Worm (Caenorhabditis elegans) whole organism, midembryonic: ENCODE measurements around the gene tiar-2.

Experiments used
- T22C8.4 ChIP-seq: fragments of 200-800 bp; sonication (Bioruptor generic); IDR thresholded peaks from 2 replicates; pipeline ENCODE4 v1.3.6; 2022; ENCODE audit warnings: missing genetic modification characterization, missing compliant biosample characterization
- cog-1 ChIP-seq: sonication (generic microtip); optimal IDR thresholded peaks from 2 replicates; lab custom pipeline; 2016; ENCODE audit warnings: missing genetic modification characterization, missing compliant biosample characterization
- flt-1 ChIP-seq: fragments of 200-800 bp; sonication (Bioruptor generic); IDR thresholded peaks from 2 replicates; pipeline ENCODE4 v1.3.6; 2022; ENCODE audit warnings: missing genetic modification characterization, missing compliant biosample characterization
- klf-2 ChIP-seq: fragments of 200-800 bp; sonication (Bioruptor generic); conservative IDR thresholded peaks from 2 replicates; pipeline ENCODE4 v1.3.6; 2022; ENCODE audit warnings: missing genetic modification reagents, missing genetic modification characterization, missing compliant biosample characterization
- med-1 ChIP-seq: sonication (generic microtip); optimal IDR thresholded peaks from 2 replicates; lab custom pipeline; 2017; ENCODE audit warnings: missing genetic modification characterization, mild to moderate bottlenecking, missing compliant biosample characterization, antibody characterized with exemption, missing genetic modification reagents; ENCODE audit not compliant: insufficient read depth
- ref-1 ChIP-seq: fragments of 200-800 bp; sonication (Bioruptor generic); conservative IDR thresholded peaks from 2 replicates; pipeline ENCODE4 v1.3.6; 2022; ENCODE audit warnings: missing genetic modification reagents, missing genetic modification characterization, missing compliant biosample characterization
- tab-1 ChIP-seq: fragments of 200-800 bp; sonication (Bioruptor generic); IDR thresholded peaks from 2 replicates; pipeline ENCODE4 v1.3.6; 2022; ENCODE audit warnings: missing genetic modification characterization, missing compliant biosample characterization
- ztf-23 ChIP-seq: fragments of 200-800 bp; sonication (Bioruptor generic); IDR thresholded peaks from 2 replicates; pipeline ENCODE4 v1.3.6; 2022; ENCODE audit warnings: missing genetic modification reagents, missing genetic modification characterization, missing compliant biosample characterization
- ztf-29 ChIP-seq: fragments of 200-800 bp; sonication (Bioruptor generic); IDR thresholded peaks from 2 replicates; pipeline ENCODE4 v1.3.6; 2022; ENCODE audit warnings: missing genetic modification reagents, missing genetic modification characterization, missing compliant biosample characterization

The tiar-2 gene

DNA sequence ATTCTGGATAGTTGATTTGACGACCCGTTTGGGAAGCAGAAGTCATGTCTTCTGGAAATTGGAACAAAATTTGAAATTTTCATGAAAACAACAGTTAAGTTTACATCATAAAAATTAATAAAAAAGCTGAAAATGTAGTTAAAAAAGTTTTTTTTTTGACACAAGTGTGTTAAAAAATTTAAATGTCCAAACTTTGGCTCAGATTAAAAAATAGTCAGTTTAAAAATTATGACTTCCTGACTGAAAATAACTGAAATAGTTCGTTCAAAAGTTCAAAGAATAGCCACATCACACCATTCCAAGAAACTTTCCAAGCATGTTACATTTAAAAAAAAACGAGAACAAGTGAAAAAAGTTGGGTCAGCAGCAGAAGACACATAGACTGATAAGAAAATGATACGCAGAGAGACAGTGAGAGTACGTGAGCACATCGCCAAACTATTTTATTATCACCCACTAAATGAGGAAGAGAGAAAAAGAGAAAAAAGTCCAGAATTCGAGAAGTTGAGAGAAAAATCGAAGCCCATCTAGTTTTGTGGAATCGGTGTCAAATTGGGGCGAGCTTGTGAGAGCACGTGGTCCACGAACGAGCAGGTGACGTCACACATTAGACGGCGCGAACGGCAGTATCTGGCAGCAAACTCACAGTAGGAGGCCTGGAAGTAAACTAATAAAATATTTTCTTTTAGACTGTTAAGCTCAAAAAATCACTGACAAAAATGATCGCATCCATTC is 48.1 kb downstream of the tiar-2 start, which contains the start of gene acl-7:
Gene acl-7, minus strand, starts transcription at position 51 of the 735 bp plus-strand sequence.
- TF ChIP-seq tab-1 (GFP tag; lab: Robert Waterston, UW) = no peak

ce11 chrII:12818488-12818887 is 50.0 kb downstream of the tiar-2 start, which contains the start of gene Y46G5A.22:
Gene Y46G5A.22, minus strand, starts transcription at chrII:12818588.
- no peak for TF ChIP-seq tab-1 (GFP tag; lab: Robert Waterston, UW)
- TF ChIP-seq med-1 (GFP tag; lab: Kevin White, UChicago) = no peak
- TF ChIP-seq klf-2 (GFP tag; lab: Robert Waterston, UW) = no peak
- no peak for TF ChIP-seq flt-1 (GFP tag; lab: Robert Waterston, UW)
- TF ChIP-seq cog-1 (tag; lab: Kevin White, UChicago) = no peak
- no peak for TF ChIP-seq ztf-23 (GFP tag; lab: Robert Waterston, UW)
- TF ChIP-seq T22C8.4 (GFP tag; lab: Robert Waterston, UW) = no peak
- TF ChIP-seq ztf-29 (GFP tag; lab: Robert Waterston, UW) = no peak

- TF ChIP-seq cog-1 (tag; lab: Kevin White, UChicago) = no peak
- no peak for TF ChIP-seq ref-1
- no peak for TF ChIP-seq ztf-29 (GFP tag; lab: Robert Waterston, UW)
- no peak for TF ChIP-seq klf-2 (GFP tag; lab: Robert Waterston, UW)
- TF ChIP-seq T22C8.4 (GFP tag; lab: Robert Waterston, UW) = no peak
- TF ChIP-seq ztf-23 (GFP tag; lab: Robert Waterston, UW) = no peak
- TF ChIP-seq tab-1 (GFP tag; lab: Robert Waterston, UW) = no peak
- TF ChIP-seq med-1 (GFP tag; lab: Kevin White, UChicago) = no peak
Measured at ce11 chrII:12819979-12820378, 51.5 kb downstream of the tiar-2 start.

DNA sequence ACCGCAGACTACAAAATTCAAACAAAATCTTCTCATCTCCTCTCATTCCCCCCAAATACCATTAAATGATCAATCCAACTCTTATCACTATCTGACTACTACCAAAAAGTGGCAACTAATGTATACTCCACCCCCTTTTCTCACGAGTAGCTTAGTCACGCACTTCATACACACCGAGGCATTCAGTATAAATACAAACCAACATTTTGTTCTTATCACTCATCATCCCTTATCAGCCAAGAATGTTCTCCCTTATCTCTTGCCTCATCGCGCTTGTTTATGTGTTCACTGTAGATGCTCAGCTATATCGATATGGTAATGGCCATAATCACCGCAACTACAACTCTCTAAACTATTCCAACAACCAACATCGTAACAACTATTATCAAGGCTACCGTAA is 55.0 kb downstream of the tiar-2 start, which contains the start of gene Y46G5A.36:
Gene Y46G5A.36, plus strand, starts transcription at position 243 of the 400 bp plus-strand sequence.
- no peak for TF ChIP-seq ztf-29 (GFP tag; lab: Robert Waterston, UW)
- no peak for TF ChIP-seq tab-1 (GFP tag; lab: Robert Waterston, UW)
- TF ChIP-seq flt-1 (GFP tag; lab: Robert Waterston, UW) = no peak
- TF ChIP-seq ref-1 = no peak
- no peak for TF ChIP-seq ztf-23 (GFP tag; lab: Robert Waterston, UW)
